Worm (Caenorhabditis elegans) whole organism, L1 larva: ENCODE measurements around the gene unc-31.

ENCODE experiments used
- C04F5.9 ChIP-seq: sonication (generic microtip); optimal IDR thresholded peaks from 2 replicates; lab custom pipeline; 2016; ENCODE audit warnings: missing genetic modification characterization, missing compliant biosample characterization
- C34B4.2 ChIP-seq: sonication (generic microtip); optimal IDR thresholded peaks from 2 replicates; lab custom pipeline; 2017; ENCODE audit warnings: mild to moderate bottlenecking, missing genetic modification characterization, missing compliant biosample characterization
- blmp-1 ChIP-seq: fragments of 150-350 bp; optimal IDR thresholded peaks from 2 replicates; lab custom pipeline; 2014; ENCODE audit warnings: missing biosample characterization, missing genetic modification characterization
- ces-1 ChIP-seq: fragments of 150-350 bp; optimal IDR thresholded peaks from 2 replicates; lab custom pipeline; 2014; ENCODE audit warnings: missing biosample characterization, missing genetic modification reagents, missing genetic modification characterization
- dsc-1 ChIP-seq: sonication (generic microtip); optimal IDR thresholded peaks from 2 replicates; lab custom pipeline; 2016; ENCODE audit warnings: mild to moderate bottlenecking, missing genetic modification characterization, missing compliant biosample characterization
- efl-1 ChIP-seq, 4 experiments: fragments of 150-350 bp; optimal IDR thresholded peaks in 3 of 4; peaks in 1 of 4; 1 replicate in 1 of 4; 2 replicates in 3 of 4; lab custom pipeline; 2014; ENCODE audit warnings: missing biosample characterization in 2 of 4, missing genetic modification characterization in 2 of 4, missing genetic modification reagents in 2 of 4
- egl-13 ChIP-seq: sonication (generic microtip); optimal IDR thresholded peaks from 2 replicates; lab custom pipeline; 2016; ENCODE audit warnings: missing genotype, missing genetic modification reagents, missing genetic modification characterization, missing compliant biosample characterization
- egl-27 ChIP-seq, 2 experiments: fragments of 150-350 bp in 1 of 2; sonication (generic microtip); optimal IDR thresholded peaks; 3 replicates each; lab custom pipeline; 2017 to 2018; ENCODE audit warnings: missing biosample characterization in 2 of 2, missing genetic modification characterization in 2 of 2, missing genetic modification reagents in 2 of 2
- ets-5 ChIP-seq: fragments of 200-800 bp; sonication (Bioruptor generic); IDR thresholded peaks from 2 replicates; pipeline ENCODE4 v1.3.6; 2022; ENCODE audit warnings: missing genetic modification characterization, missing compliant biosample characterization
- fkh-10 ChIP-seq: sonication (generic microtip); optimal IDR thresholded peaks from 2 replicates; lab custom pipeline; 2017; ENCODE audit warnings: missing biosample characterization, missing genetic modification reagents, missing genetic modification characterization
- fkh-8 ChIP-seq: sonication (generic microtip); optimal IDR thresholded peaks from 2 replicates; lab custom pipeline; 2016; ENCODE audit warnings: mild to moderate bottlenecking, missing genetic modification characterization, missing compliant biosample characterization
- hlh-4 ChIP-seq: sonication (generic microtip); optimal IDR thresholded peaks from 2 replicates; lab custom pipeline; 2016; ENCODE audit warnings: mild to moderate bottlenecking, missing genetic modification characterization, missing compliant biosample characterization
- hpl-2 ChIP-seq: fragments of 150-350 bp; optimal IDR thresholded peaks from 2 replicates; lab custom pipeline; 2014; ENCODE audit warnings: missing biosample characterization, missing genetic modification reagents, missing genetic modification characterization
- irx-1 ChIP-seq: sonication (generic microtip); optimal IDR thresholded peaks from 2 replicates; lab custom pipeline; 2016; ENCODE audit warnings: missing genetic modification characterization, missing compliant biosample characterization
- jun-1 ChIP-seq: fragments of 150-350 bp; optimal IDR thresholded peaks from 2 replicates; lab custom pipeline; 2014; ENCODE audit warnings: missing biosample characterization, missing genetic modification reagents, missing genetic modification characterization
- lin-14 ChIP-seq: fragments of 200-800 bp; sonication (Bioruptor generic); optimal IDR thresholded peaks from 2 replicates; lab custom pipeline; 2018; ENCODE audit warnings: mild to moderate bottlenecking, missing genetic modification characterization, moderate library complexity, missing compliant biosample characterization
- lin-15B ChIP-seq: fragments of 150-350 bp; sonication (generic microtip); optimal IDR thresholded peaks from 3 replicates; lab custom pipeline; 2014; ENCODE audit warnings: missing biosample characterization, missing genetic modification characterization
- lsy-2 ChIP-seq, 2 experiments: fragments of 150-350 bp; optimal IDR thresholded peaks; 2 replicates each; lab custom pipeline; 2014; ENCODE audit warnings: missing biosample characterization in 2 of 2, missing genetic modification characterization in 2 of 2
- mep-1 ChIP-seq: fragments of 150-350 bp; optimal IDR thresholded peaks from 2 replicates; lab custom pipeline; 2014; ENCODE audit warnings: missing biosample characterization, missing genetic modification characterization
- nhr-85 ChIP-seq: sonication (generic microtip); peaks from one replicate; lab custom pipeline; 2016; ENCODE audit warnings: missing genetic modification characterization, inconsistent platforms, missing compliant biosample characterization
- pag-3 ChIP-seq: sonication (generic microtip); optimal IDR thresholded peaks from 2 replicates; lab custom pipeline; 2017; ENCODE audit warnings: missing genetic modification characterization, mild to moderate bottlenecking, missing compliant biosample characterization, antibody characterized with exemption, borderline replicate concordance; ENCODE audit not compliant: insufficient read depth
- pax-3 ChIP-seq: fragments of 200-800 bp; sonication (Bioruptor generic); optimal IDR thresholded peaks from 2 replicates; lab custom pipeline; 2018; ENCODE audit warnings: mild to moderate bottlenecking, missing genetic modification characterization, moderate library complexity, missing compliant biosample characterization
- rnt-1 ChIP-seq: sonication (generic microtip); optimal IDR thresholded peaks from 2 replicates; lab custom pipeline; 2016; ENCODE audit warnings: mild to moderate bottlenecking, missing genetic modification characterization, moderate library complexity, missing compliant biosample characterization
- skn-1 ChIP-seq: fragments of 150-350 bp; optimal IDR thresholded peaks from 2 replicates; lab custom pipeline; 2014; ENCODE audit warnings: missing biosample characterization, missing genetic modification characterization
- snpc-4 ChIP-seq: fragments of 150-350 bp; optimal IDR thresholded peaks from 2 replicates; lab custom pipeline; 2014; ENCODE audit warnings: missing biosample characterization, missing genetic modification characterization
- sox-4 ChIP-seq: sonication (generic microtip); optimal IDR thresholded peaks from 2 replicates; lab custom pipeline; 2016; ENCODE audit warnings: missing genetic modification characterization, missing compliant biosample characterization
- sup-37 ChIP-seq: fragments of 200-800 bp; sonication (Bioruptor generic); optimal IDR thresholded peaks from 2 replicates; lab custom pipeline; 2018; ENCODE audit warnings: mild to moderate bottlenecking, missing genetic modification characterization, missing compliant biosample characterization
- swsn-7 ChIP-seq: sonication (generic microtip); optimal IDR thresholded peaks from 2 replicates; lab custom pipeline; 2016; ENCODE audit warnings: missing genetic modification characterization, missing compliant biosample characterization
- unc-62 ChIP-seq: fragments of 150-350 bp; optimal IDR thresholded peaks from 2 replicates; lab custom pipeline; 2014; ENCODE audit warnings: missing biosample characterization, missing genetic modification reagents, missing genetic modification characterization
- xbp-1 ChIP-seq: sonication (generic microtip); optimal IDR thresholded peaks from 2 replicates; lab custom pipeline; 2016; ENCODE audit warnings: missing genetic modification characterization, missing compliant biosample characterization
- zip-4 ChIP-seq: fragments of 200-800 bp; sonication (Bioruptor generic); optimal IDR thresholded peaks from 2 replicates; lab custom pipeline; 2018; ENCODE audit warnings: mild to moderate bottlenecking, missing genetic modification characterization, moderate library complexity, missing compliant biosample characterization
- ztf-11 ChIP-seq, 2 experiments: sonication (generic microtip); optimal IDR thresholded peaks; 2 replicates each; lab custom pipeline; 2016 to 2017; ENCODE audit warnings: missing genetic modification characterization in 2 of 2, missing biosample characterization in 1 of 2, missing compliant biosample characterization in 1 of 2

The unc-31 gene

DNA sequence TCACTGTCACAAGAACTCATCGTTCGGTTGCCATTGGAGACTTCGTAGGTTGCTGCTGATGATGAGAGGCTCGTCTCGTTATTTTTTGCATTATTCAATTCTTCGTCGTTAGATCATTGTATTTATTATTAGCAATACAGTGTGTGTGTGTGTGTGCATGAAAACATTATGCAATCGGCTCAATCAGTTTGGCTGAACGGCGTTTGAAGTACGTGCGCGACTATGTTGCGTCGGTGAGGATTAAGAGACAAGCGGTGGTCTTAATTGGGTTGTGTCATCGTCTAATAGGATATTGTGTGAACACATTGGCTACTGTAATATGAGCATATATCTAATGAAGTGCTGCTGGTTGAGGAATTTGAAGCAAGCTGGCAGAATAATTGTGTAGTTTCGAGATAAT is 40.2 kb downstream of the unc-31 start:
- TF ChIP-seq ces-1 (no peak), efl-1 (optimal IDR thresholded peaks at IDR 0.05; lab: Kevin White, UChicago) (no peak), efl-1 (GFP tag; optimal IDR thresholded peaks at IDR 0.05 in 1 of 2; lab: Kevin White, UChicago) (peak in 1 of 2 experiments; percentile 22), unc-62 (GFP tag; lab: Kevin White, UChicago) (no peak), sox-4 (tag; lab: Kevin White, UChicago) (no peak)

DNA sequence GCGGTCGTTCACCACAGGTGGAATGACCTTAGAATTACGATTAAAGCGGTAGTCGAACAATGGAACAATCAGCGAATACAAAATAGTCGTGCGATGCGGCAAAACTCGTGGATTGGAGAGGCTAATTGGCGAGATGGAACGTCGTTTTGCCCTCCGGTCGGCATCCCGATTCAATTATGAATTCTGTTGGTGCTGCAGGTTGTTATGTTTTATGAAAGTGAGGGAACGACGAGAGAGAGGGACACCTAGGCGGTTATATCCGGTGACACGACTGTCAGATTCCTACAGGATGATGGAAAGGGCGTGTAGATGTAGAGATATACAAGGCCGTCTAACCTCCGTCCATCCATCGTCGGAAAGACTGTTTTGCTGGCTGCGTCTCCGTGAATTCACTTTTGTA is 43.0 kb downstream of the unc-31 start:
- TF ChIP-seq blmp-1 (tag; lab: Kevin White, UChicago) (peak; percentile 50), nhr-85 (tag; lab: Kevin White, UChicago) (peak; percentile 27), irx-1 (no peak), C04F5.9 (tag; lab: Kevin White, UChicago) (no peak)
- TF ChIP-seq, all 84 proteins: peak for 2

DNA sequence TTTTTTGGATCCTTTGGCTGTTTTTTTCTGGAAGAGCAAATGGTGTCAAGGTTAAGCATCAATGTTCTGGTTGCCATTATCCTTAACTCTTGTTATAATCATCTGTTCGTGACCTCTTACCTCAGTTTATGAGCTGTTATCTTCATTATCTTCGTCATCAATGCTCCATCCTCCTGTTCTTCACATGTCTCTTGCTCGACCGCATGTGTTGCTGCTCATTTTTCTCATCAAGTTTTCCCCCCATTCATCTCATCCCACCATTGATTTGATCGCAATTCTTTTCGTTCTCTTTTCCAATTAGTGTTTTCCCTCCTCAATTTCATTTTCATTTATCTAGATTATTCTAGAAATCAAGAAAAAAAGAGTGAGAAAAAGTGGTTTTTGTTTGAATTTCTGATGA is 43.9 kb downstream of the unc-31 start:
- no peak for TF ChIP-seq jun-1 (tag; lab: Kevin White, UChicago)
- TF ChIP-seq mep-1 (tag; lab: Kevin White, UChicago), result no peak
- TF ChIP-seq hlh-4 (tag; lab: Kevin White, UChicago), result no peak
- no peak for TF ChIP-seq lsy-2 (tag; optimal IDR thresholded peaks at IDR 0.05; lab: Kevin White, UChicago)
- TF ChIP-seq hpl-2 (GFP tag; lab: Kevin White, UChicago), result no peak
- TF ChIP-seq C04F5.9 (tag; lab: Kevin White, UChicago), result no peak
- peak; percentile 56 for TF ChIP-seq dsc-1 (tag; lab: Kevin White, UChicago)
- peak; percentile 17 for TF ChIP-seq lin-14 (GFP tag; lab: Kevin White, UChicago)

DNA sequence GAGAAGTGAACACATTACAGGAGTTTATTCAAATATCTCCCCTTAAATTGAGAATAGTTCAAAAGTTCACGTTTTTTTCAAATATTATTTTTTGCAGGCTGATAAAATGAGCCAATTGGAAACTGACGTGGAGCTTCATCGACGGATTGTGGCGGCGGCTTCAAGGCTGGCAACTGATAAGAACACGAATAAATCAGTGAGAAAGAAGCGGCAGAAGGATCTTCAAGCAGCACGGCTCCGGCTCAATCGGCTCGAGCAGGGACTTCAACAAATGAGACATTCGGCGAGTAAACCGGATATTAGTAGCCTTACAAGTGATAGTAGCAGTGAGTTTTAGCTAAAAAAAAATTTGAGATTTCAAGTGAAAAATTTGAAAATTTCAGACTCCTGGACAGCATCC is 51.6 kb downstream of the unc-31 start, which contains the start of gene M02B1.4:
Gene M02B1.4 (minus strand): TSS at position 9 of the 400 bp plus-strand sequence.
- TF ChIP-seq lin-15B (tag; lab: Kevin White, UChicago) (no peak), pax-3 (tag; lab: Kevin White, UChicago) (no peak), C04F5.9 (tag; lab: Kevin White, UChicago) (no peak), ztf-11 (tag; optimal IDR thresholded peaks at IDR 0.05; lab: Kevin White, UChicago) (no peak), rnt-1 (no peak), egl-13 (tag; lab: Kevin White, UChicago) (no peak), hpl-2 (GFP tag; lab: Kevin White, UChicago) (no peak), egl-27 (tag; optimal IDR thresholded peaks at IDR 0.05; lab: Kevin White, UChicago) (no peak), pag-3 (no peak), zip-4 (GFP tag; lab: Kevin White, UChicago) (no peak), sup-37 (no peak), blmp-1 (tag; lab: Kevin White, UChicago) (no peak), snpc-4 (tag; lab: Kevin White, UChicago) (no peak), skn-1 (no peak), swsn-7 (tag; lab: Kevin White, UChicago) (no peak), fkh-10 (GFP tag; lab: Kevin White, UChicago) (no peak), C34B4.2 (no peak)

DNA sequence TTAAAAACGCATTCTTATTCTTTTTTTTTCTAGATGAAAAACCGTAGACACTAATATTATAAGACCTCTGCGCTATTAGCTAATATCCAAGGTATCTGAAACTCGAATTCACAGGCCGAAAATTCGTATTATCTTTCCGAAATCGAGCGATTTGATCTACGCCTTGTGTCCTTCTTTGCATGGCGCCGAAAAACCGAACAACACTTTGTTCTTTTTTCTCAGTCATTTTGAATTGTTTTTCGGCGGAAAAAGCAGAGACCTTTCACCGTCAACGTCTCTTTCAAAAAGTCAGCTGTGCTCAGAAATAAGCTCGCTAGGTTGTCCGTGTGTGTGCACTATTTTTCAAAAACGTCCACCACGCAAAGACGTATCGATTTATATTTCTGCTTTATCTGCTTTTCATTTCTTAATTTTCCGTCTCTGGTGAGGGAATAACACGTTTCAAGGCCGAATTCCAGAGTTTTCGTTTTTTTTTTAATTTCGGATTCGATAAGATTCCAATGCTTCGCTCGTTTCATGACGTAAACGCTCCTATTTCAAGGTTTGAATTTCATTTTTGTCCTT is 57.2 kb downstream of the unc-31 start:
- TF ChIP-seq lin-14 (GFP tag; lab: Kevin White, UChicago), result peak; percentile 50
- no peak for TF ChIP-seq lsy-2 (tag; optimal IDR thresholded peaks at IDR 0.05; lab: Kevin White, UChicago)
- TF ChIP-seq fkh-8 (tag; lab: Kevin White, UChicago), result peak; percentile 6
- TF ChIP-seq irx-1, result no peak
- no peak for TF ChIP-seq xbp-1 (tag; lab: Kevin White, UChicago)
- TF ChIP-seq ets-5 (GFP tag; lab: Robert Waterston, UW), result no peak
- TF ChIP-seq efl-1 (optimal IDR thresholded peaks at IDR 0.05; lab: Kevin White, UChicago), result no peak
- peak in 1 of 2 experiments; percentile 41 for TF ChIP-seq efl-1 (GFP tag; optimal IDR thresholded peaks at IDR 0.05 in 1 of 2; lab: Kevin White, UChicago)
